Fruit fly (Drosophila melanogaster): ENCODE measurements around the gene yip2.

yip2 gene

DNA sequence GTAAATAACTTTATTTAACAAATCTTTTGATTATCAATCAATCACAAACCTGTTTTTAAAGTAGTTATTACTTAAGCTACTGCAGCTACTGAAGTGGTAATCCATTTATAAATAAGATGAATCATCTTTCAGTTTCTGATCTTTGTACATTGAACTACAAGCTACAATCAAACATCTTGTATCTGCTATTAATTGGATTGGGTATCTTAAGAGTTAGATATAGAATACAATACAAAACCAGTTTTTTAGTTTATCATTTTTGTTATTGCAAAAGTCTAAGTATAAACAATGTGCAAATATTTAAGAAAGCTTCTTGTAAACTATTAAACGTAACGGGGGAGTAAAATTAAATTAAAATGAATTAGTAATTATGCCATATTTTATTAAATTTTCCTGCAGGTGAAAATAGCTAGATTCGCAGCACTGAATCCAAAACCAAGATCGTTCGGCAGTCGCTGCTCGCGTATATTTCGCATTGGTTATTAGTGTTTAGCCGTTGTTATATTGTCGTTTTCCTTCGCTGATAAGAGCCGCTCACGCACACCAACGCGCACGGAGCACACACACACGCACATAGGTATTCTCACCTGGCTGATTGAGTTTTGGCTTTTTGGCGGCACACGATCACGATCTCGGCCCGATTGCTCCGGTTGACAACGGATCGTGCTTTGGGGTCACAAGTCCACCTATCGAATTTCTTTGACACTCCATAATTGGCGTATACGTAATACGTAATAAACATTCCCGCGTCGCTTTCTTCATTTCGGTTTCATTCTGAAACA is 32.9 kb downstream of the yip2 start (continued):
- no peak for TF ChIP-seq CG6792 (GFP tag; optimal IDR thresholded peaks at IDR 0.05)
- no peak for TF ChIP-seq acj6 (GFP tag; optimal IDR thresholded peaks at IDR 0.05)
- no peak for TF ChIP-seq Blimp-1 (GFP tag; optimal IDR thresholded peaks at IDR 0.05)
- no peak for TF ChIP-seq net (GFP tag; optimal IDR thresholded peaks at IDR 0.05)
- TF ChIP-seq topi (GFP tag; optimal IDR thresholded peaks at IDR 0.05) = peak; percentile 22
- no peak for TF ChIP-seq dac (GFP tag; optimal IDR thresholded peaks at IDR 0.05)
- no peak for TF ChIP-seq Sox102F (GFP tag; optimal IDR thresholded peaks at IDR 0.05)
- 0 out of 3 replicates have a peak, but pooled peaks have one; percentile 49 for TF ChIP-seq CG6163 (GFP tag; IDR thresholded peaks at IDR 0.05)
- TF ChIP-seq CG11294 (GFP tag; IDR thresholded peaks at IDR 0.05) = no peak

DNA sequence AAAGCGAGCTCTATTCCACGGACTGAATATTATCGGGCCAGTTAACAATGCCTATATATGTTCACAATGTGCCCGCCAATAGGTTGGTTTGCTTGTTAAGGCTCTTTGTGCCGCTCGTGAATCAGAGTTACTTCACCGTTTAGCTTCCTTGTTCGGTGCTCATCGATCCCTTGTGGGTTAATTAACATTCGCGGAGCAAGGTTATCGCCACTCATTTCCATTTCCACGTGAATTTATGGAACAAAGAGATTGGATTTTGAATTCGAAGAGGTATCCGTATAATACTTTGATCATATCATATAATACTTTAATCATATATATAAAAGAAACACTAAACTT is 33.4 kb downstream of the yip2 start:
- TF ChIP-seq topi (GFP tag; optimal IDR thresholded peaks at IDR 0.05) = no peak
- TF ChIP-seq svp (GFP tag) = peak; percentile 89
- peak; percentile 0 for TF ChIP-seq CG6808 (GFP tag; optimal IDR thresholded peaks at IDR 0.05)

DNA sequence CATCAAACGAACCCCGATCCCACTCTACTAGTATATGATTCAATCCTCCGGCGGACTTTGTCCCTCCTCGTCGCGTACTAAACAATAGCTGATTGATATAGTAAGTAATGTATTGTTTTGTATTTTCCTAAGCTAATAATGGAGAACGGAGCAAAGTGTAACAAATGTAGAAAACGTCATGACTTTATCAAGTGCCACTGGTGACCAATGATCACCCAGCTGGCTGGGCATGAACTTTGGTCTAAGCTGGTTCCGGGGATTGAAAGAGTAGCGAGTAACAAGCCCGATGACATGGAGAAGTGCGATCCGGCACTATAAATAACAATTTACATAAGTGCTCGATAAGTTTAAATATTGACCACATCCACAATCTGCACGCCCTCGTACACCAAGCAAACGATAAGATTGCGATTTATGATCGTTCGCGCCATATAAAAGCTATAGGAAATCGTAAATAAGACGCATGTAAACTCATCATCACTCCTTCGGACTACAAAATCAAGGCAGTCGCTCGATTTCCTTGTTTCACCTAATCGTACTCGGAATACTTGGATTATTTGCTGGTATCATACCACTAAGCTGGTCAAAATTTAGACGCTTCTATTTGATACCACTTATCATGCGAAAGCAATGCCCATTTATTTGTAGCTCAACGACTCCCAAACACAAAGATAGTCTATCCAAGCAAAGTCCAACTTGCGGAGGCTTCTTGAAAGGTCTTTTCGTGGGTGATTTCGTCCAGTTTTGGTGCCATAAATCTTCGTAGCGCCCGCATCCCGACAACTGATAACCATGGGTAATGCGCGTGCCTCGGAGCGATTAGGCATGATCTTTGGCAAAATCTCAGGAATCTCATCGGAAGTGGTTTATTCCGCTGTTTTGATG is 34.4 kb downstream of the yip2 start:
- TF ChIP-seq Sox102F (GFP tag; optimal IDR thresholded peaks at IDR 0.05) (no peak), CG31627 (GFP tag; optimal IDR thresholded peaks at IDR 0.05) (no peak), Ets21C (GFP tag; optimal IDR thresholded peaks at IDR 0.05) (no peak), CG1621 (tag; optimal IDR thresholded peaks at IDR 0.05) (no peak), CG32006 (GFP tag; optimal IDR thresholded peaks at IDR 0.05) (no peak), Hr38 (GFP tag; optimal IDR thresholded peaks at IDR 0.05) (no peak), Blimp-1 (GFP tag; optimal IDR thresholded peaks at IDR 0.05) (no peak), Sox15 (GFP tag; optimal IDR thresholded peaks at IDR 0.05) (no peak), Smox (GFP tag; optimal IDR thresholded peaks at IDR 0.05) (no peak), Eip93F (GFP tag; optimal IDR thresholded peaks at IDR 0.05) (no peak), eg (GFP tag; IDR thresholded peaks at IDR 0.05) (peak; percentile 31; the same call in 1 of the 3 replicates), Sox14 (GFP tag; optimal IDR thresholded peaks at IDR 0.05) (peak; percentile 3), CG6854 (GFP tag; optimal IDR thresholded peaks at IDR 0.05) (peak; percentile 10), CG11762 (GFP tag; optimal IDR thresholded peaks at IDR 0.05; ENCODE audit: insufficient read depth) (no peak), svp (GFP tag) (peak; percentile 60), CG6808 (GFP tag; optimal IDR thresholded peaks at IDR 0.05) (peak; percentile 16), Lpt (GFP tag; optimal IDR thresholded peaks at IDR 0.05) (no peak), Hr39 (GFP tag; optimal IDR thresholded peaks at IDR 0.05) (no peak), dsx (GFP tag; optimal IDR thresholded peaks at IDR 0.05; ENCODE audit: poor library complexity, severe bottlenecking) (no peak), CG34406 (GFP tag; optimal IDR thresholded peaks at IDR 0.05) (no peak), net (GFP tag; optimal IDR thresholded peaks at IDR 0.05) (peak; percentile 29), Eip75B (GFP tag; optimal IDR thresholded peaks at IDR 0.05) (no peak), CG10669 (GFP tag; optimal IDR thresholded peaks at IDR 0.05) (no peak), CG6163 (GFP tag; IDR thresholded peaks at IDR 0.05) (no peak), CG8319 (GFP tag; optimal IDR thresholded peaks at IDR 0.05) (no peak), CG16779 (tag; optimal IDR thresholded peaks at IDR 0.05) (peak; percentile 60), OdsH (GFP tag; optimal IDR thresholded peaks at IDR 0.05) (no peak), ss (GFP tag; optimal IDR thresholded peaks at IDR 0.05) (peak; percentile 46 to 49), achi (GFP tag; optimal IDR thresholded peaks at IDR 0.05) (no peak), CG11902 (GFP tag; optimal IDR thresholded peaks at IDR 0.05) (no peak), vri (GFP tag; optimal IDR thresholded peaks at IDR 0.05) (peak; percentile 79), Eip78C (GFP tag) (peak; percentile 34), Met (GFP tag; optimal IDR thresholded peaks at IDR 0.05) (no peak), fd85E (GFP tag; optimal IDR thresholded peaks at IDR 0.05) (no peak), CG6276 (GFP tag; optimal IDR thresholded peaks at IDR 0.05) (peak; percentile 75), Hr4 (GFP tag; optimal IDR thresholded peaks at IDR 0.05) (no peak), CG9139 (GFP tag; optimal IDR thresholded peaks at IDR 0.05) (peak; percentile 36), CG10631 (GFP tag; optimal IDR thresholded peaks at IDR 0.05) (no peak), CG11294 (GFP tag; IDR thresholded peaks at IDR 0.05) (no peak), CG8119 (GFP tag; IDR thresholded peaks at IDR 0.05) (peak; percentile 39; the same call in 1 of the 3 replicates)

All from whole organism, prepupa.